Worm (Caenorhabditis elegans): ENCODE measurements around the gene lgc-38.

- TF ChIP-seq nhr-76 (tag; optimal IDR thresholded peaks at IDR 0.05): no peak
- no peak for TF ChIP-seq nhr-12 (tag; optimal IDR thresholded peaks at IDR 0.05)
- no peak for TF ChIP-seq nhr-2 (tag; optimal IDR thresholded peaks at IDR 0.05)
- no peak for TF ChIP-seq lsy-2 (tag; optimal IDR thresholded peaks at IDR 0.05)
- TF ChIP-seq unc-62 (GFP tag; optimal IDR thresholded peaks at IDR 0.05): no peak
- no peak for TF ChIP-seq nhr-237 (tag; optimal IDR thresholded peaks at IDR 0.05)
- TF ChIP-seq nhr-28 (tag; optimal IDR thresholded peaks at IDR 0.05): no peak
- no peak for TF ChIP-seq sptf-1 (tag; optimal IDR thresholded peaks at IDR 0.05)
- TF ChIP-seq cnd-1 (tag; optimal IDR thresholded peaks at IDR 0.05): no peak
- no peak for TF ChIP-seq drap-1 (GFP tag; optimal IDR thresholded peaks at IDR 0.05)
These were observed 34.0 kb upstream of the lgc-38 start for ce11 chrIII:6974952-6975351.
